Fruit fly (Drosophila melanogaster) whole organism, prepupa: Measurements from ENCODE around the gene Sr-CI.

Experiments
- Blimp-1 ChIP-seq: fragments of 200-800 bp; sonication (Bioruptor generic); optimal IDR thresholded peaks from 3 replicates; lab custom pipeline; 2017; ENCODE audit warnings: missing biosample characterization, missing genetic modification characterization, mild to moderate bottlenecking, moderate library complexity, missing genetic modification reagents
- Gug ChIP-seq: fragments of 200-800 bp; sonication (Bioruptor generic); IDR thresholded peaks from 2 replicates; pipeline ENCODE4 v1.3.6; 2022; ENCODE audit warnings: missing biosample characterization, missing genetic modification characterization
- lz ChIP-seq: fragments of 200-800 bp; sonication (Bioruptor generic); optimal IDR thresholded peaks from 3 replicates; lab custom pipeline; 2016; ENCODE audit warnings: missing biosample characterization, missing genetic modification characterization

- TF ChIP-seq Gug (GFP tag; lab: Robert Waterston, UW), result no peak
- no peak for TF ChIP-seq lz (GFP tag; lab: Kevin White, UChicago)
- no peak for TF ChIP-seq Blimp-1
Observed at dm6 chr2L:4166034-4166433, 44.5 kb downstream of the Sr-CI start, which contains the start of gene Or24a.
